Worm (Caenorhabditis elegans) whole organism, L4 larva: ENCODE measurements around the gene ajm-1.

ENCODE experiments used
- F44E2.7 ChIP-seq: fragments of 200-800 bp; sonication (Bioruptor generic); IDR thresholded peaks from 2 replicates; pipeline ENCODE4 v2.1.2; 2022; ENCODE audit warnings: missing genetic modification characterization, missing compliant biosample characterization
- T20F7.1 ChIP-seq: fragments of 200-800 bp; sonication (Bioruptor generic); optimal IDR thresholded peaks from 2 replicates; lab custom pipeline; 2018; ENCODE audit warnings: mild to moderate bottlenecking, missing genetic modification characterization, missing compliant biosample characterization
- Y105C5A.15 ChIP-seq: fragments of 200-800 bp; sonication (Bioruptor generic); IDR thresholded peaks from 2 replicates; pipeline ENCODE4 v1.3.6; 2022; ENCODE audit warnings: missing genetic modification characterization, missing compliant biosample characterization
- Y75B8A.6 ChIP-seq: fragments of 200-800 bp; sonication (Bioruptor generic); IDR thresholded peaks from 2 replicates; pipeline ENCODE4 v1.3.6; 2022; ENCODE audit warnings: missing genetic modification reagents, missing genetic modification characterization, missing compliant biosample characterization
- ZK337.2 ChIP-seq: fragments of 200-800 bp; sonication (Bioruptor generic); IDR thresholded peaks from 2 replicates; pipeline ENCODE4 v1.3.6; 2022; ENCODE audit warnings: missing genetic modification reagents, missing genetic modification characterization, missing compliant biosample characterization
- ZK546.5 ChIP-seq, 2 experiments: sonication (generic microtip); optimal IDR thresholded peaks; 2 replicates each; lab custom pipeline; 2017; ENCODE audit warnings: missing biosample characterization in 2 of 2, missing genetic modification characterization in 2 of 2
- aha-1 ChIP-seq: fragments of 150-350 bp; peaks from one replicate; lab custom pipeline; 2014; ENCODE audit warnings: missing biosample characterization, missing genetic modification characterization
- aly-2 ChIP-seq: sonication (generic microtip); optimal IDR thresholded peaks from 2 replicates; lab custom pipeline; 2018; ENCODE audit warnings: missing biosample characterization, missing genetic modification characterization
- arid-1 ChIP-seq: fragments of 200-800 bp; sonication (Bioruptor generic); conservative IDR thresholded peaks from 2 replicates; pipeline ENCODE4 v1.3.6; 2022; ENCODE audit warnings: missing genetic modification reagents, missing genetic modification characterization, missing compliant biosample characterization
- ceh-32 ChIP-seq: sonication (generic microtip); optimal IDR thresholded peaks from 2 replicates; lab custom pipeline; 2016; ENCODE audit warnings: mild to moderate bottlenecking, missing genetic modification characterization, missing compliant biosample characterization; ENCODE audit not compliant: poor library complexity
- ceh-62 ChIP-seq: sonication (generic microtip); optimal IDR thresholded peaks from 2 replicates; lab custom pipeline; 2017; ENCODE audit warnings: missing biosample characterization, missing genetic modification characterization
- ceh-82 ChIP-seq: sonication (generic microtip); optimal IDR thresholded peaks from 2 replicates; lab custom pipeline; 2017; ENCODE audit warnings: missing biosample characterization, missing genetic modification characterization
- ctbp-1 ChIP-seq: fragments of 200-800 bp; sonication (Bioruptor generic); IDR thresholded peaks from 2 replicates; pipeline ENCODE4 v1.3.6; 2022; ENCODE audit warnings: missing genetic modification reagents, missing genetic modification characterization, missing compliant biosample characterization
- daf-19 ChIP-seq: fragments of 200-800 bp; sonication (Bioruptor generic); conservative IDR thresholded peaks from 2 replicates; pipeline ENCODE4 v1.3.6; 2022; ENCODE audit warnings: missing genetic modification characterization, missing compliant biosample characterization
- daf-8 ChIP-seq: fragments of 200-800 bp; sonication (Bioruptor generic); IDR thresholded peaks from 2 replicates; pipeline ENCODE4 v1.3.6; 2022; ENCODE audit warnings: missing genetic modification characterization, missing compliant biosample characterization
- dve-1 ChIP-seq: sonication (generic microtip); optimal IDR thresholded peaks from 2 replicates; lab custom pipeline; 2017; ENCODE audit warnings: antibody characterized with exemption, mild to moderate bottlenecking, missing genetic modification characterization, missing compliant biosample characterization; ENCODE audit not compliant: insufficient read depth
- egl-27 ChIP-seq: sonication (generic microtip); optimal IDR thresholded peaks from 3 replicates; lab custom pipeline; 2017; ENCODE audit warnings: missing biosample characterization, missing genetic modification reagents, missing genetic modification characterization
- fkh-10 ChIP-seq: fragments of 150-350 bp; optimal IDR thresholded peaks from 2 replicates; lab custom pipeline; 2014; ENCODE audit warnings: missing biosample characterization, missing genetic modification reagents, missing genetic modification characterization
- gei-8 ChIP-seq: fragments of 200-800 bp; sonication (Bioruptor generic); optimal IDR thresholded peaks from 2 replicates; lab custom pipeline; 2018; ENCODE audit warnings: mild to moderate bottlenecking, missing genetic modification characterization, missing compliant biosample characterization
- hif-1 ChIP-seq, 2 experiments: sonication (generic microtip); optimal IDR thresholded peaks; 2 replicates each; lab custom pipeline; 2016 to 2017; ENCODE audit warnings: missing compliant biosample characterization in 2 of 2, missing genetic modification characterization in 2 of 2, missing genetic modification reagents in 2 of 2, missing genotype in 2 of 2, mild to moderate bottlenecking in 1 of 2
- hlh-11 ChIP-seq: fragments of 200-800 bp; sonication (Bioruptor generic); optimal IDR thresholded peaks from 2 replicates; lab custom pipeline; 2018; ENCODE audit warnings: mild to moderate bottlenecking, missing genetic modification characterization, missing compliant biosample characterization
- hlh-30 ChIP-seq: sonication (generic microtip); optimal IDR thresholded peaks from 2 replicates; lab custom pipeline; 2017; ENCODE audit warnings: antibody characterized with exemption, mild to moderate bottlenecking, missing genetic modification characterization, missing compliant biosample characterization; ENCODE audit not compliant: insufficient read depth
- jun-1 ChIP-seq: fragments of 150-350 bp; optimal IDR thresholded peaks from 2 replicates; lab custom pipeline; 2014; ENCODE audit warnings: missing biosample characterization, missing genetic modification reagents, missing genetic modification characterization
- lin-13 ChIP-seq: fragments of 150-350 bp; optimal IDR thresholded peaks from 2 replicates; lab custom pipeline; 2014; ENCODE audit warnings: missing biosample characterization, missing genetic modification reagents, missing genetic modification characterization
- lin-15B ChIP-seq: fragments of 150-350 bp; sonication (generic microtip); optimal IDR thresholded peaks from 3 replicates; lab custom pipeline; 2014; ENCODE audit warnings: missing biosample characterization, missing genetic modification characterization
- lsy-2 ChIP-seq, 2 experiments: fragments of 150-350 bp in 1 of 2; sonication (generic microtip) in 1 of 2; optimal IDR thresholded peaks; 2 replicates each; lab custom pipeline; 2014 to 2017; ENCODE audit warnings: missing biosample characterization in 2 of 2, missing genetic modification characterization in 2 of 2
- madf-5 ChIP-seq, 2 experiments: fragments of 200-800 bp; sonication (Bioruptor generic); IDR thresholded peaks; 2 replicates each; pipeline ENCODE4 v1.3.6; 2022; ENCODE audit warnings: missing compliant biosample characterization in 2 of 2, missing genetic modification characterization in 2 of 2
- madf-9 ChIP-seq: fragments of 200-800 bp; sonication (Bioruptor generic); conservative IDR thresholded peaks from 2 replicates; pipeline ENCODE4 v1.3.6; 2022; ENCODE audit warnings: missing genetic modification reagents, missing genetic modification characterization, missing compliant biosample characterization
- mdl-1 ChIP-seq, 2 experiments: fragments of 150-350 bp in 1 of 2; sonication (generic microtip) in 1 of 2; optimal IDR thresholded peaks; 2 replicates each; lab custom pipeline; 2014 to 2017; ENCODE audit warnings: missing biosample characterization in 2 of 2, missing genetic modification characterization in 2 of 2
- mes-2 ChIP-seq: sonication (generic microtip); optimal IDR thresholded peaks from 2 replicates; lab custom pipeline; 2016; ENCODE audit warnings: missing genotype, mild to moderate bottlenecking, missing genetic modification characterization, missing compliant biosample characterization; ENCODE audit not compliant: poor library complexity, severe bottlenecking
- mxl-3 ChIP-seq: fragments of 200-800 bp; sonication (Bioruptor generic); optimal IDR thresholded peaks from 2 replicates; lab custom pipeline; 2018; ENCODE audit warnings: mild to moderate bottlenecking, missing genetic modification characterization, missing compliant biosample characterization
- nhr-102 ChIP-seq: sonication (generic microtip); optimal IDR thresholded peaks from 2 replicates; lab custom pipeline; 2016; ENCODE audit warnings: mild to moderate bottlenecking, missing genetic modification characterization, moderate library complexity, missing compliant biosample characterization
- nhr-111 ChIP-seq: fragments of 200-800 bp; sonication (Bioruptor generic); optimal IDR thresholded peaks from 2 replicates; lab custom pipeline; 2018; ENCODE audit warnings: mild to moderate bottlenecking, missing genetic modification characterization, missing compliant biosample characterization
- nhr-237 ChIP-seq: sonication (generic microtip); optimal IDR thresholded peaks from 2 replicates; lab custom pipeline; 2017; ENCODE audit warnings: missing biosample characterization, missing genetic modification characterization
- nhr-25 ChIP-seq: sonication (generic microtip); optimal IDR thresholded peaks from 2 replicates; lab custom pipeline; 2017; ENCODE audit warnings: missing genetic modification characterization, mild to moderate bottlenecking, missing compliant biosample characterization, antibody characterized with exemption, moderate library complexity, borderline replicate concordance; ENCODE audit not compliant: insufficient read depth
- nhr-41 ChIP-seq: fragments of 200-800 bp; sonication (Bioruptor generic); IDR thresholded peaks from 2 replicates; pipeline ENCODE4 v1.3.6; 2022; ENCODE audit warnings: missing genetic modification reagents, missing genetic modification characterization, missing compliant biosample characterization
- nhr-42 ChIP-seq: fragments of 200-800 bp; sonication (Bioruptor generic); IDR thresholded peaks from 2 replicates; pipeline ENCODE4 v1.3.6; 2022; ENCODE audit warnings: missing genetic modification characterization, missing compliant biosample characterization
- nhr-48 ChIP-seq: sonication (generic microtip); optimal IDR thresholded peaks from 2 replicates; lab custom pipeline; 2016; ENCODE audit warnings: mild to moderate bottlenecking, missing genetic modification characterization, missing compliant biosample characterization
- rbr-2 ChIP-seq: sonication (generic microtip); optimal IDR thresholded peaks from 2 replicates; lab custom pipeline; 2016; ENCODE audit warnings: missing genotype, missing genetic modification characterization, missing compliant biosample characterization
- skn-1 ChIP-seq: fragments of 150-350 bp; optimal IDR thresholded peaks from 2 replicates; lab custom pipeline; 2014; ENCODE audit warnings: missing biosample characterization, missing genetic modification characterization
- tra-1 ChIP-seq: fragments of 200-800 bp; sonication (Bioruptor generic); IDR thresholded peaks from 2 replicates; pipeline ENCODE4 v1.3.6; 2022; ENCODE audit warnings: missing genetic modification reagents, missing genetic modification characterization, missing compliant biosample characterization
- unc-62 ChIP-seq, 3 experiments: fragments of 150-350 bp in 1 of 3; sonication (generic microtip); optimal IDR thresholded peaks in 2 of 3; peaks in 1 of 3; 1 replicate in 1 of 3; 2 replicates in 2 of 3; lab custom pipeline; 2014 to 2017; ENCODE audit warnings: missing biosample characterization in 3 of 3, missing genetic modification characterization in 3 of 3, missing genetic modification reagents in 3 of 3, missing genotype in 1 of 3
- vab-7 ChIP-seq: fragments of 200-800 bp; sonication (Bioruptor generic); IDR thresholded peaks from 2 replicates; pipeline ENCODE4 v1.3.6; 2022; ENCODE audit warnings: missing genetic modification reagents, missing genetic modification characterization, missing compliant biosample characterization
- zag-1 ChIP-seq: fragments of 150-350 bp; optimal IDR thresholded peaks from 2 replicates; lab custom pipeline; 2014; ENCODE audit warnings: missing biosample characterization, missing genetic modification characterization
- zip-2 ChIP-seq: fragments of 150-350 bp; optimal IDR thresholded peaks from 2 replicates; lab custom pipeline; 2014; ENCODE audit warnings: missing biosample characterization, missing genetic modification characterization
- ztf-11 ChIP-seq: fragments of 150-350 bp; optimal IDR thresholded peaks from 2 replicates; lab custom pipeline; 2014; ENCODE audit warnings: missing biosample characterization, missing genetic modification characterization

Gene ajm-1

DNA sequence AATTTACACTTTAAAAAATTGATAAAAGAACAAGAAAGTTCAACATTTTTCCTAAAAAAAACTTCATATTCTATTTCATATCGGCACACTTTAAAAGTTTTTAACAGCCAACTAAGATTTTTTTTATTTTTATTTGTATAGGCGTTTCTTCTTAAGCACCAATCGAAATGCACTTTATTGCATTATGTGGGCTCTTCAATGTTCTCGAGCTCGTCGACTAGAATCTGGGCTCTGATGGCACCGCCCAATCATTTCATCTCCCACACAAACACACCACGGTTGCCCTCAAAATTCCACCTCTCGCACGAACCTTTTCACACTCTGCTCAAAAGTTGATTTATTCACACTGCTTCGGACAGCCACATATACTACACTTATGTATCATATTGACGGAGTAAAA is 54.7 kb downstream of the ajm-1 start, which contains the start of gene B0563.6:
Gene B0563.6 (plus strand): TSS at position 301 of the 400 bp plus-strand sequence.
- TF ChIP-seq fkh-10 (GFP tag; lab: Kevin White, UChicago) (no peak), nhr-48 (tag; lab: Kevin White, UChicago) (no peak)

DNA sequence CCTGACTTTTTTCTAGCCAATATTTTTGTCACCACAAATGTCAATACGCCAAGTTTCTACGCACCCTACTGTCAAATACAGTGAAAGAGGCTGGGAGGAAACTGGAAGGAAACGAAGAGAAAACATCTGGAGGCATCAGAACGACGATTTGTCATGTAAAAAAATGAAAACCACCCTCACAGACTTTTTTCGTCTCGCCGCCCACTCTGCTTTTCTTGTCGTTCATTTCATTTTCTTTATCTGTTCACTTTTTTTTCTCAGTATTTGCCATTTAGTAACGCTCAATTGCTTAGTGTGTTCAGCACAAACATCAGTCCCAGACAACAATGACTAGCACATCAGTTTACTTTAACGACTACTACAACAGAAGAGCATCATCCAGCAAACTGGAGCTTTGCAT is 63.1 kb downstream of the ajm-1 start, which contains the start of gene B0563.5:
Gene B0563.5 (plus strand): TSS at position 301 of the 400 bp plus-strand sequence.
- TF ChIP-seq daf-19 (no peak), aha-1 (tag; lab: Kevin White, UChicago) (peak; percentile 5), dve-1 (tag; lab: Kevin White, UChicago) (no peak)
- TF ChIP-seq, all 104 proteins: peak for 1

DNA sequence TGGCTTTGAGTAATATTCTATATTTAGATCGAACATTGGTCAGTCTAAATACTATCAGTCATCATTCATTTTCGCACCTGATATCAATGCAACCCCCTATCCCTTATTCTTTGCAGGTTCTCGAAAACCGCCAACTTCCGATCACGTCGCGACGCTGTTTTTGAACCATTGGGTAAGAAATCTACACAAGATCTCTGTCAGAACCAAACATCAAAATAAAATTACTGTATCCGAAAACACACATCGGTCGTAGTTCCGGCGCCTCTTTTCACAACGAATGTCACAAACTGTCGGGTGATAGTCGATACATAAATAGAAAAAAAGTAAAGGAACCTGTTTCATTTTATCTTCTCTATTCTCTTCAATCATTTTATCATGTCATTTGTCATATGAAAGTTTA is 64.2 kb downstream of the ajm-1 start:
- no peak for TF ChIP-seq madf-9 (GFP tag; lab: Robert Waterston, UW)
- TF ChIP-seq ctbp-1 (GFP tag; lab: Robert Waterston, UW), result no peak
- no peak for TF ChIP-seq ceh-82 (tag; lab: Kevin White, UChicago)
- no peak for TF ChIP-seq vab-7 (GFP tag; lab: Robert Waterston, UW)
- no peak for TF ChIP-seq skn-1 (tag; lab: Kevin White, UChicago)
- TF ChIP-seq lin-13, result no peak
- peak; percentile 72 for TF ChIP-seq tra-1 (GFP tag; lab: Robert Waterston, UW)
- peak; percentile 32 for TF ChIP-seq mxl-3 (GFP tag; lab: Kevin White, UChicago)
- no peak for TF ChIP-seq gei-8
- TF ChIP-seq aly-2 (tag; lab: Kevin White, UChicago), result no peak
- TF ChIP-seq aha-1 (tag; lab: Kevin White, UChicago), result peak; percentile 91
- no peak for TF ChIP-seq hif-1 (tag; optimal IDR thresholded peaks at IDR 0.05; lab: Kevin White, UChicago)
- peak; percentile 68 for TF ChIP-seq hlh-11 (tag; lab: Kevin White, UChicago)
- no peak for TF ChIP-seq nhr-25 (tag; lab: Kevin White, UChicago)
- no peak for TF ChIP-seq Y75B8A.6 (GFP tag; lab: Robert Waterston, UW)
- no peak for TF ChIP-seq mes-2 (tag; lab: Kevin White, UChicago)
- no peak for TF ChIP-seq zag-1 (tag; lab: Kevin White, UChicago)
- TF ChIP-seq egl-27, result no peak
- no peak for TF ChIP-seq rbr-2
- peak; percentile 31 for TF ChIP-seq nhr-48 (tag; lab: Kevin White, UChicago)
- TF ChIP-seq nhr-102 (tag; lab: Kevin White, UChicago), result no peak
- peak in 1 of 2 experiments; percentile 23 for TF ChIP-seq mdl-1 (tag; optimal IDR thresholded peaks at IDR 0.05; lab: Kevin White, UChicago)
- no peak for TF ChIP-seq ZK546.5 (tag; optimal IDR thresholded peaks at IDR 0.05; lab: Kevin White, UChicago)
- TF ChIP-seq daf-8 (GFP tag; lab: Robert Waterston, UW), result no peak
- TF ChIP-seq lin-15B, result no peak
- no peak for TF ChIP-seq nhr-42
- no peak for TF ChIP-seq ztf-11
- no peak for TF ChIP-seq nhr-41 (GFP tag; lab: Robert Waterston, UW)
- TF ChIP-seq Y105C5A.15 (GFP tag; lab: Robert Waterston, UW), result no peak
- TF ChIP-seq F44E2.7 (GFP tag; lab: Robert Waterston, UW), result no peak
- no peak for TF ChIP-seq ZK337.2
- TF ChIP-seq nhr-111 (GFP tag; lab: Kevin White, UChicago), result no peak
- TF ChIP-seq arid-1 (GFP tag; lab: Robert Waterston, UW), result no peak
- TF ChIP-seq hlh-30 (tag; lab: Kevin White, UChicago), result peak; percentile 32
- no peak for TF ChIP-seq zip-2 (tag; lab: Kevin White, UChicago)
- no peak for TF ChIP-seq madf-5 (GFP tag; IDR thresholded peaks at IDR 0.05; lab: Robert Waterston, UW)
- no peak for TF ChIP-seq ceh-32
- TF ChIP-seq T20F7.1, result no peak
- TF ChIP-seq nhr-237 (tag; lab: Kevin White, UChicago), result no peak
- TF ChIP-seq fkh-10 (GFP tag; lab: Kevin White, UChicago), result no peak
- TF ChIP-seq jun-1 (tag; lab: Kevin White, UChicago), result no peak
- TF ChIP-seq lsy-2 (tag; optimal IDR thresholded peaks at IDR 0.05; lab: Kevin White, UChicago), result peak in 1 of 2 experiments; percentile 39
- peak in 1 of 2 experiments; percentile 27 for TF ChIP-seq unc-62 (GFP tag; optimal IDR thresholded peaks at IDR 0.05 in 1 of 2; lab: Kevin White, UChicago)
- no peak for TF ChIP-seq unc-62 (tag; optimal IDR thresholded peaks at IDR 0.05; lab: Kevin White, UChicago)
- TF ChIP-seq ceh-62, result no peak
